Fruit fly (Drosophila melanogaster): ENCODE results near the gene CG17187.

DNA sequence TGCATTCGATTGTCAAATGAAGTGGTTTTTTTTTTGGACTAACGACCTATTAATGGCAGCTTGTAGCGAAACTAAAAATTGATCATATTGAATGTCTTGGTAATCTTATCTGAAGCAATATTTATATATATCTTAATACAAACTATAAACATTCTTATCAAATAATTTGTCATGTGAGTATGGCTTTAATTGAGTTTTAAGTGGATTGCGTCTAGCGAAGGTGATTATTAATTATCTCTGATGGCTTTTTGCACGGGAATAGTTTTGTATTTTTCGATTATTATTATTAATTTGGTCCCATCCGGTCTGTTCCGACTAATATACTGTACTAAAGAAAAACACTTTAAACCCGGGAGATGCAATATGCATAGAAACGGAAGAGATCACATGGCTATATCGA, 15.2 kb upstream of the CG17187 start:
- TF ChIP-seq psq (GFP tag; optimal IDR thresholded peaks at IDR 0.05) (no peak), lola (GFP tag; optimal IDR thresholded peaks at IDR 0.05) (no peak), N (GFP tag; optimal IDR thresholded peaks at IDR 0.05) (no peak), sv (GFP tag; optimal IDR thresholded peaks at IDR 0.05) (no peak), pan (optimal IDR thresholded peaks at IDR 0.05) (no peak), Dfd (GFP tag; optimal IDR thresholded peaks at IDR 0.05) (no peak), Hr78 (GFP tag; optimal IDR thresholded peaks at IDR 0.05) (no peak), dsf (GFP tag; optimal IDR thresholded peaks at IDR 0.05; ENCODE audit: borderline replicate concordance) (no peak)
